Worm (Caenorhabditis elegans): ENCODE results near the gene EGAP1.1.

The EGAP1.1 gene

DNA sequence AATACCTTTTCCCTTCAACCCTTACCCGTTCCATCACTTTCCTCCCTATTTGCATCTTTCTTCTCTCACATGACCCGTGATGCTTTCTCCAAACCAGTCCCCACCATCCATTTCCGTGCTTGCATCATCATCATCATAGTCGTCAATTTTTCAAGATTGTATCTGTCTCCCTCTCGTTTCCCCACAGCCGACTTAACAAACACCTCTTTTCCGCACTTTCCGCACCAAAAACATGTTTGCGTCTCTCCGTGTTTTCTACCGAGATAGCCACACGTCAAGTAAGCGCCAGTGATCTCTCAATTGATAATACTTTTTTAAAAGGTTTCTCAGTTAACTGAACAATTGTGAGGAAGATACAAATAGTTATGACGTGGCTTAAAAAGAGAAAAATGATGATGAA lies 993 bp upstream of the EGAP1.1 start:
- TF ChIP-seq tbx-8 (GFP tag; optimal IDR thresholded peaks at IDR 0.05), result no peak
- TF ChIP-seq blmp-1 (tag; optimal IDR thresholded peaks at IDR 0.05), result peak; percentile 45
- no peak for TF ChIP-seq unc-120 (tag; optimal IDR thresholded peaks at IDR 0.05; ENCODE audit: poor library complexity, severe bottlenecking)
- TF ChIP-seq unc-39 (tag; optimal IDR thresholded peaks at IDR 0.05), result no peak
- peak; percentile 76 for TF ChIP-seq nhr-237 (tag; optimal IDR thresholded peaks at IDR 0.05)
- no peak for TF ChIP-seq lin-13 (tag; optimal IDR thresholded peaks at IDR 0.05)
- TF ChIP-seq elt-1 (tag; optimal IDR thresholded peaks at IDR 0.05; ENCODE audit: borderline replicate concordance, insufficient read depth), result peak; percentile 78
- TF ChIP-seq mls-2 (tag; optimal IDR thresholded peaks at IDR 0.05), result no peak
- TF ChIP-seq lsy-2 (tag; optimal IDR thresholded peaks at IDR 0.05), result no peak
- TF ChIP-seq ham-2 (GFP tag; optimal IDR thresholded peaks at IDR 0.05), result peak; percentile 57

DNA sequence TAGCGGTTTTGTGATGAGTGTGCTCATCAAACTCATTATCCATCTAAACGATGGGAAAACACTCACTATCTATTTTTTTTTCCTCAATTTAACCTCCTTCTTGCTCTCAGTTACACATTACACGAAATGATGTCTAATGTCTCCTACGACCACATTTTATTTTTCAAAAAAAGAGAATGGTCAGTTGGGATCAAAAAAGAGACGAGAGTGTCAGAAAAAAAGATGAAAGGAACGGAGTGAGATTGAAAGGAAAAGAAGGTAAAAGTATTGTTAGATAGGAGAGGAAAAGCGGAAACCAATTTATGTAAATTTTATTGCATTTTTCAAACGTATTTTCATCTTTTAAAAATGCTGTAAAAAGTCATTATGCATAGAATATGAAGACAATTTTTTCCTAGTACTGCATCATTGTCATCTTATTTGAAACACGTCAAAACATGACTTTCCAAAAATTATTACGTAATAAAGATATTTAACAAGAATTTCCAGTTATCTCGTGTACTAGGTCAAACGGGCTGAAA lies 2.8 kb downstream of the EGAP1.1 start:
- TF ChIP-seq ces-1 (GFP tag; optimal IDR thresholded peaks at IDR 0.05), result peak; percentile 7
- no peak for TF ChIP-seq unc-62 (GFP tag; optimal IDR thresholded peaks at IDR 0.05)
- peak; percentile 71 for TF ChIP-seq zip-8 (tag; optimal IDR thresholded peaks at IDR 0.05)

- no peak for TF ChIP-seq sem-2 (GFP tag; optimal IDR thresholded peaks at IDR 0.05)
- TF ChIP-seq lsy-2 (tag; optimal IDR thresholded peaks at IDR 0.05), result no peak
- TF ChIP-seq nhr-12 (tag; optimal IDR thresholded peaks at IDR 0.05), result no peak
- no peak for TF ChIP-seq elt-1 (tag; optimal IDR thresholded peaks at IDR 0.05; ENCODE audit: borderline replicate concordance, insufficient read depth)
- TF ChIP-seq cnd-1 (tag; optimal IDR thresholded peaks at IDR 0.05), result no peak
- TF ChIP-seq unc-120 (tag; optimal IDR thresholded peaks at IDR 0.05; ENCODE audit: poor library complexity, severe bottlenecking), result no peak
- TF ChIP-seq drap-1 (GFP tag; optimal IDR thresholded peaks at IDR 0.05), result no peak
- no peak for TF ChIP-seq ceh-83 (GFP tag; optimal IDR thresholded peaks at IDR 0.05)
- TF ChIP-seq ham-2 (GFP tag; optimal IDR thresholded peaks at IDR 0.05), result no peak
- no peak for TF ChIP-seq unc-39 (tag; optimal IDR thresholded peaks at IDR 0.05)
- no peak for TF ChIP-seq M03D4.4 (tag; optimal IDR thresholded peaks at IDR 0.05)
- no peak for TF ChIP-seq lin-13 (tag; optimal IDR thresholded peaks at IDR 0.05)
- no peak for TF ChIP-seq pha-4 (tag; optimal IDR thresholded peaks at IDR 0.05)
- no peak for TF ChIP-seq blmp-1 (tag; optimal IDR thresholded peaks at IDR 0.05)
- no peak for TF ChIP-seq ces-1 (GFP tag; optimal IDR thresholded peaks at IDR 0.05)
- TF ChIP-seq zip-8 (tag; optimal IDR thresholded peaks at IDR 0.05), result no peak
Measured at ce11 chrIII:5932853-5933252, 4.2 kb downstream of the EGAP1.1 start, which contains the start of gene zmp-1. zmp-1 (minus strand) TSS chrIII:5932953.

ce11 chrIII:5931433-5931994 lies 5.5 kb downstream of the EGAP1.1 start, which contains the start of gene EGAP1.5:
EGAP1.5 (plus strand) TSS chrIII:5931721.
- TF ChIP-seq unc-120 (tag; optimal IDR thresholded peaks at IDR 0.05; ENCODE audit: poor library complexity, severe bottlenecking), result peak; percentile 81
- peak; percentile 97 for TF ChIP-seq hlh-1 (tag; optimal IDR thresholded peaks at IDR 0.05)
- TF ChIP-seq mep-1 (tag; optimal IDR thresholded peaks at IDR 0.05), result no peak
- TF ChIP-seq unc-39 (tag; optimal IDR thresholded peaks at IDR 0.05), result no peak
- peak; percentile 62 for TF ChIP-seq unc-62 (GFP tag; optimal IDR thresholded peaks at IDR 0.05)

- no peak for TF ChIP-seq elt-3 (tag; optimal IDR thresholded peaks at IDR 0.05)
- TF ChIP-seq hlh-1 (tag; optimal IDR thresholded peaks at IDR 0.05), result peak; percentile 95
- no peak for TF ChIP-seq elt-1 (tag; optimal IDR thresholded peaks at IDR 0.05; ENCODE audit: borderline replicate concordance, insufficient read depth)
- TF ChIP-seq unc-120 (tag; optimal IDR thresholded peaks at IDR 0.05; ENCODE audit: poor library complexity, severe bottlenecking), result peak; percentile 17
- TF ChIP-seq unc-62 (GFP tag; optimal IDR thresholded peaks at IDR 0.05), result peak; percentile 27
- TF ChIP-seq ceh-43 (GFP tag; optimal IDR thresholded peaks at IDR 0.05), result no peak
- no peak for TF ChIP-seq nhr-237 (tag; optimal IDR thresholded peaks at IDR 0.05)
- no peak for TF ChIP-seq tbx-8 (GFP tag; optimal IDR thresholded peaks at IDR 0.05)
- no peak for TF ChIP-seq ces-1 (GFP tag; optimal IDR thresholded peaks at IDR 0.05)
- TF ChIP-seq nhr-76 (tag; optimal IDR thresholded peaks at IDR 0.05), result no peak
- TF ChIP-seq nhr-28 (tag; optimal IDR thresholded peaks at IDR 0.05), result no peak
- no peak for TF ChIP-seq lsy-2 (tag; optimal IDR thresholded peaks at IDR 0.05)
- no peak for TF ChIP-seq mls-2 (tag; optimal IDR thresholded peaks at IDR 0.05)
- TF ChIP-seq pha-4 (tag; optimal IDR thresholded peaks at IDR 0.05), result no peak
- TF ChIP-seq snpc-4 (tag; optimal IDR thresholded peaks at IDR 0.05), result no peak
- no peak for TF ChIP-seq nhr-2 (tag; optimal IDR thresholded peaks at IDR 0.05)
- no peak for TF ChIP-seq sptf-1 (tag; optimal IDR thresholded peaks at IDR 0.05)
- no peak for TF ChIP-seq blmp-1 (tag; optimal IDR thresholded peaks at IDR 0.05)
- no peak for TF ChIP-seq mab-5 (tag; optimal IDR thresholded peaks at IDR 0.05)
- TF ChIP-seq ceh-83 (GFP tag; optimal IDR thresholded peaks at IDR 0.05), result no peak
- no peak for TF ChIP-seq flh-1 (GFP tag; optimal IDR thresholded peaks at IDR 0.05)
Measured at ce11 chrIII:5930659-5931058, 6.4 kb downstream of the EGAP1.1 start.
